Fruit fly (Drosophila melanogaster): ENCODE measurements around the gene Syt4.

The Syt4 gene

dm6 chr3R:7282244-7282890 is 16.5 kb downstream of the Syt4 start:
- TF ChIP-seq Myc (optimal IDR thresholded peaks at IDR 0.05), result no peak
- TF ChIP-seq psq (optimal IDR thresholded peaks at IDR 0.05), result no peak
- TF ChIP-seq ttk (optimal IDR thresholded peaks at IDR 0.05), result no peak
- TF ChIP-seq insv (optimal IDR thresholded peaks at IDR 0.05), result no peak
- TF ChIP-seq Sin3A (optimal IDR thresholded peaks at IDR 0.05), result no peak
- no peak for TF ChIP-seq h (optimal IDR thresholded peaks at IDR 0.05)

dm6 chr3R:7285662-7286061 is 19.8 kb downstream of the Syt4 start, which contains the start of gene RacGAP84C:
Gene RacGAP84C, plus strand, starts transcription at chr3R:7285962.
- TF ChIP-seq ttk (optimal IDR thresholded peaks at IDR 0.05) (no peak), Sin3A (optimal IDR thresholded peaks at IDR 0.05) (no peak), insv (optimal IDR thresholded peaks at IDR 0.05) (no peak), Myc (optimal IDR thresholded peaks at IDR 0.05) (no peak), psq (optimal IDR thresholded peaks at IDR 0.05) (no peak), h (optimal IDR thresholded peaks at IDR 0.05) (no peak)

dm6 chr3R:7304455-7305088 is 38.7 kb downstream of the Syt4 start, which contains the start of gene CG42544:
Gene CG42544, plus strand, starts transcription at chr3R:7304592.
- TF ChIP-seq psq (optimal IDR thresholded peaks at IDR 0.05) (no peak), h (optimal IDR thresholded peaks at IDR 0.05) (no peak), Sin3A (optimal IDR thresholded peaks at IDR 0.05) (no peak), insv (optimal IDR thresholded peaks at IDR 0.05) (no peak), Myc (optimal IDR thresholded peaks at IDR 0.05) (no peak), ttk (optimal IDR thresholded peaks at IDR 0.05) (no peak)

dm6 chr3R:7306539-7307192 is 40.8 kb downstream of the Syt4 start:
- TF ChIP-seq Sin3A (optimal IDR thresholded peaks at IDR 0.05), result no peak
- no peak for TF ChIP-seq insv (optimal IDR thresholded peaks at IDR 0.05)
- TF ChIP-seq Myc (optimal IDR thresholded peaks at IDR 0.05), result no peak
- no peak for TF ChIP-seq h (optimal IDR thresholded peaks at IDR 0.05)
- TF ChIP-seq psq (optimal IDR thresholded peaks at IDR 0.05), result no peak

dm6 chr3R:7309579-7310037 is 43.7 kb downstream of the Syt4 start, which contains the start of gene rn:
Gene rn, minus strand, starts transcription at chr3R:7309629.
- TF ChIP-seq psq (optimal IDR thresholded peaks at IDR 0.05), result no peak
- no peak for TF ChIP-seq ttk (optimal IDR thresholded peaks at IDR 0.05)
- TF ChIP-seq insv (optimal IDR thresholded peaks at IDR 0.05), result no peak
- TF ChIP-seq Sin3A (optimal IDR thresholded peaks at IDR 0.05), result no peak
- TF ChIP-seq h (optimal IDR thresholded peaks at IDR 0.05), result no peak
- TF ChIP-seq Myc (optimal IDR thresholded peaks at IDR 0.05), result no peak

- no peak for TF ChIP-seq psq (optimal IDR thresholded peaks at IDR 0.05)
- TF ChIP-seq insv (optimal IDR thresholded peaks at IDR 0.05), result no peak
- no peak for TF ChIP-seq Myc (optimal IDR thresholded peaks at IDR 0.05)
- no peak for TF ChIP-seq ttk (optimal IDR thresholded peaks at IDR 0.05)
- no peak for TF ChIP-seq h (optimal IDR thresholded peaks at IDR 0.05)
- TF ChIP-seq Sin3A (optimal IDR thresholded peaks at IDR 0.05), result no peak
Observed at dm6 chr3R:7310576-7310975, 44.7 kb downstream of the Syt4 start.

dm6 chr3R:7313034-7313433 is 47.2 kb downstream of the Syt4 start:
- no peak for TF ChIP-seq insv (optimal IDR thresholded peaks at IDR 0.05)
- TF ChIP-seq ttk (optimal IDR thresholded peaks at IDR 0.05), result no peak
- no peak for TF ChIP-seq h (optimal IDR thresholded peaks at IDR 0.05)
- TF ChIP-seq psq (optimal IDR thresholded peaks at IDR 0.05), result no peak
- TF ChIP-seq Sin3A (optimal IDR thresholded peaks at IDR 0.05), result no peak
- no peak for TF ChIP-seq Myc (optimal IDR thresholded peaks at IDR 0.05)

- no peak for TF ChIP-seq ttk (optimal IDR thresholded peaks at IDR 0.05)
- no peak for TF ChIP-seq insv (optimal IDR thresholded peaks at IDR 0.05)
- no peak for TF ChIP-seq Sin3A (optimal IDR thresholded peaks at IDR 0.05)
- no peak for TF ChIP-seq Myc (optimal IDR thresholded peaks at IDR 0.05)
- TF ChIP-seq h (optimal IDR thresholded peaks at IDR 0.05), result no peak
- no peak for TF ChIP-seq psq (optimal IDR thresholded peaks at IDR 0.05)
Observed at dm6 chr3R:7317107-7317506, 51.2 kb downstream of the Syt4 start, which contains the start of gene CG10029. Gene CG10029, minus strand, starts transcription at chr3R:7317207.

Data from Kc167 (cell line).